Fruit fly (Drosophila melanogaster) whole organism, embryonic: ENCODE measurements around the gene hbt.

Experiments used
- Asciz ChIP-seq: fragments of 200-800 bp; sonication (Bioruptor generic); optimal IDR thresholded peaks from 2 replicates; lab custom pipeline; 2017; ENCODE audit warnings: missing biosample characterization, mild to moderate bottlenecking, missing genetic modification characterization, missing genetic modification reagents
- Awh ChIP-seq: fragments of 200-800 bp; sonication (Bioruptor generic); IDR thresholded peaks from 2 replicates; pipeline ENCODE4, ENCODE4 v1.3.6; 2022; ENCODE audit warnings: missing biosample characterization, missing genetic modification characterization
- B-H1 ChIP-seq: fragments of 200-800 bp; sonication (Bioruptor generic); IDR thresholded peaks from 3 replicates; pipeline ENCODE4 v1.3.6; 2022; ENCODE audit warnings: missing biosample characterization, missing genetic modification characterization
- Bgb ChIP-seq: fragments of 200-800 bp; sonication (Bioruptor generic); IDR thresholded peaks from 2 replicates; pipeline ENCODE4 v1.3.6; 2022; ENCODE audit warnings: missing biosample characterization, missing genetic modification characterization; ENCODE audit not compliant: partially characterized antibody
- CG10462 ChIP-seq: fragments of 200-800 bp; sonication (Bioruptor generic); optimal IDR thresholded peaks from 2 replicates; lab custom pipeline; 2016; ENCODE audit warnings: missing biosample characterization, missing genetic modification characterization
- CG11085 ChIP-seq: fragments of 200-800 bp; sonication (Bioruptor generic); IDR thresholded peaks from 2 replicates; pipeline ENCODE4 v1.3.6; 2022; ENCODE audit warnings: missing biosample characterization, missing genetic modification characterization
- CG13424 ChIP-seq: fragments of 200-800 bp; sonication (Bioruptor generic); optimal IDR thresholded peaks from 2 replicates; lab custom pipeline; 2019; ENCODE audit warnings: missing biosample characterization, mild to moderate bottlenecking, missing genetic modification characterization, moderate library complexity
- CG14441 ChIP-seq: fragments of 200-800 bp; sonication (Bioruptor generic); IDR thresholded peaks from 2 replicates; pipeline ENCODE4 v1.3.6; 2022; ENCODE audit warnings: missing biosample characterization, missing genetic modification characterization
- CG1647 ChIP-seq: fragments of 200-800 bp; sonication (Bioruptor generic); optimal IDR thresholded peaks from 3 replicates; lab custom pipeline; 2016; ENCODE audit warnings: missing biosample characterization, missing genetic modification characterization
- CG17612 ChIP-seq: fragments of 200-800 bp; sonication (Bioruptor generic); IDR thresholded peaks from 2 replicates; pipeline ENCODE4 v1.3.6; 2022; ENCODE audit warnings: missing biosample characterization, missing genetic modification characterization
- CG18011 ChIP-seq: fragments of 200-800 bp; sonication (Bioruptor generic); optimal IDR thresholded peaks from 2 replicates; lab custom pipeline; 2017; ENCODE audit warnings: missing biosample characterization, missing genetic modification characterization, mild to moderate bottlenecking, moderate library complexity, missing genotype
- CG2116 ChIP-seq: fragments of 200-800 bp; sonication (Bioruptor generic); optimal IDR thresholded peaks from 3 replicates; lab custom pipeline; 2018; ENCODE audit warnings: missing biosample characterization, mild to moderate bottlenecking, missing genetic modification characterization
- CG2875 ChIP-seq: fragments of 200-800 bp; sonication (Bioruptor generic); optimal IDR thresholded peaks from 2 replicates; lab custom pipeline; 2017; ENCODE audit warnings: missing biosample characterization, mild to moderate bottlenecking, missing genetic modification characterization, missing genetic modification reagents
- CG31388 ChIP-seq: fragments of 200-800 bp; sonication (Bioruptor generic); optimal IDR thresholded peaks from 2 replicates; lab custom pipeline; 2016; ENCODE audit warnings: missing biosample characterization, missing genetic modification characterization
- CG33213 ChIP-seq: fragments of 200-800 bp; sonication (Bioruptor generic); optimal IDR thresholded peaks from 3 replicates; lab custom pipeline; 2016; ENCODE audit warnings: missing biosample characterization, missing genetic modification characterization
- CG9797 ChIP-seq: fragments of 200-800 bp; sonication (Bioruptor generic); optimal IDR thresholded peaks from 3 replicates; lab custom pipeline; 2018; ENCODE audit warnings: missing biosample characterization, mild to moderate bottlenecking, missing genetic modification characterization
- CG9876 ChIP-seq: fragments of 200-800 bp; sonication (Bioruptor generic); optimal IDR thresholded peaks from 2 replicates; lab custom pipeline; 2016; ENCODE audit warnings: missing biosample characterization, missing genetic modification characterization
- Camta ChIP-seq: fragments of 200-800 bp; sonication (Bioruptor generic); optimal IDR thresholded peaks from 2 replicates; lab custom pipeline; 2016; ENCODE audit warnings: missing biosample characterization, missing genetic modification characterization
- Hsf ChIP-seq: fragments of 200-800 bp; sonication (Bioruptor generic); optimal IDR thresholded peaks from 3 replicates; lab custom pipeline; 2016; ENCODE audit warnings: missing biosample characterization, missing genetic modification characterization
- MBD-R2 ChIP-seq: fragments of 200-800 bp; sonication (Bioruptor generic); IDR thresholded peaks from 2 replicates; pipeline ENCODE4 v1.3.6; 2022; ENCODE audit warnings: missing biosample characterization, missing genetic modification characterization
- NFAT ChIP-seq: fragments of 200-800 bp; sonication (Bioruptor generic); IDR thresholded peaks from 2 replicates; pipeline ENCODE4 v1.3.6; 2022; ENCODE audit warnings: missing biosample characterization, missing genetic modification characterization
- Six4 ChIP-seq: fragments of 200-800 bp; sonication (Bioruptor generic); optimal IDR thresholded peaks from 2 replicates; lab custom pipeline; 2016; ENCODE audit warnings: missing biosample characterization, missing genetic modification characterization
- Sox102F ChIP-seq: fragments of 200-800 bp; sonication (Bioruptor generic); optimal IDR thresholded peaks from 2 replicates; lab custom pipeline; 2018; ENCODE audit warnings: missing biosample characterization, mild to moderate bottlenecking, missing genetic modification characterization, moderate library complexity
- YL-1 ChIP-seq: fragments of 200-800 bp; sonication (Bioruptor generic); optimal IDR thresholded peaks from 3 replicates; lab custom pipeline; 2017; ENCODE audit warnings: missing biosample characterization, mild to moderate bottlenecking, missing genetic modification characterization
- aop ChIP-seq: fragments of 200-800 bp; sonication (Bioruptor generic); IDR thresholded peaks from 2 replicates; pipeline ENCODE4 v1.3.6; 2022; ENCODE audit warnings: missing biosample characterization, missing genetic modification characterization
- bigmax ChIP-seq: fragments of 200-800 bp; sonication (Bioruptor generic); optimal IDR thresholded peaks from 2 replicates; lab custom pipeline; 2018; ENCODE audit warnings: missing biosample characterization, mild to moderate bottlenecking, missing genetic modification characterization
- cato ChIP-seq: fragments of 200-800 bp; sonication (Bioruptor generic); optimal IDR thresholded peaks from 2 replicates; lab custom pipeline; 2016; ENCODE audit warnings: missing biosample characterization, missing genetic modification characterization, borderline replicate concordance
- caup ChIP-seq: fragments of 200-800 bp; sonication (Bioruptor generic); optimal IDR thresholded peaks from 3 replicates; lab custom pipeline; 2017; ENCODE audit warnings: missing biosample characterization, mild to moderate bottlenecking, missing genetic modification characterization, moderate library complexity; ENCODE audit not compliant: severe bottlenecking
- disco-r ChIP-seq: fragments of 200-800 bp; sonication (Bioruptor generic); optimal IDR thresholded peaks from 2 replicates; lab custom pipeline; 2016; ENCODE audit warnings: missing biosample characterization, missing genetic modification characterization
- dm ChIP-seq: fragments of 200-800 bp; sonication (Bioruptor generic); optimal IDR thresholded peaks from 3 replicates; lab custom pipeline; 2016; ENCODE audit warnings: missing biosample characterization, missing genetic modification characterization
- dmrt99B ChIP-seq: fragments of 200-800 bp; sonication (Bioruptor generic); optimal IDR thresholded peaks from 2 replicates; lab custom pipeline; 2018; ENCODE audit warnings: missing biosample characterization, mild to moderate bottlenecking, missing genetic modification characterization, moderate library complexity
- dpn ChIP-seq, 2 experiments: fragments of 200-800 bp; sonication (Bioruptor generic); optimal IDR thresholded peaks; 3 replicates each; lab custom pipeline; 2016; ENCODE audit warnings: missing biosample characterization in 2 of 2, missing genetic modification characterization in 2 of 2
- en ChIP-seq: fragments of 200-800 bp; sonication (Bioruptor generic); optimal IDR thresholded peaks from 2 replicates; lab custom pipeline; 2016; ENCODE audit warnings: missing biosample characterization, missing genetic modification characterization
- esg ChIP-seq: fragments of 200-800 bp; sonication (Bioruptor generic); conservative IDR thresholded peaks from 2 replicates; pipeline ENCODE4 v1.3.6; 2022; ENCODE audit warnings: missing biosample characterization, missing genetic modification characterization
- eve ChIP-seq, 2 experiments: fragments of >200 bp; optimal IDR thresholded peaks; 2 replicates each; lab custom pipeline; 2017; ENCODE audit warnings: missing biosample characterization in 2 of 2, missing genetic modification characterization in 2 of 2
- fd96Cb ChIP-seq: fragments of 200-800 bp; sonication (Bioruptor generic); optimal IDR thresholded peaks from 2 replicates; lab custom pipeline; 2018; ENCODE audit warnings: missing biosample characterization, mild to moderate bottlenecking, missing genetic modification characterization, moderate library complexity
- hb ChIP-seq: fragments of 200-800 bp; sonication (Bioruptor generic); IDR thresholded peaks from 3 replicates; pipeline ENCODE4 v1.3.6; 2022; ENCODE audit warnings: missing biosample characterization, missing genetic modification characterization; ENCODE audit not compliant: partially characterized antibody
- hth ChIP-seq: fragments of >200 bp; optimal IDR thresholded peaks from 2 replicates; lab custom pipeline; 2017; ENCODE audit warnings: inconsistent platforms
- jigr1 ChIP-seq: fragments of 200-800 bp; sonication (Bioruptor generic); IDR thresholded peaks from 3 replicates; pipeline ENCODE4 v1.3.6; 2022; ENCODE audit warnings: missing biosample characterization, missing genetic modification characterization
- lab ChIP-seq: fragments of 200-800 bp; sonication (Bioruptor generic); optimal IDR thresholded peaks from 3 replicates; lab custom pipeline; 2017; ENCODE audit warnings: missing biosample characterization, missing genetic modification characterization, mild to moderate bottlenecking, moderate library complexity, missing genetic modification reagents
- maf-S ChIP-seq: fragments of 200-800 bp; sonication (Bioruptor generic); optimal IDR thresholded peaks from 2 replicates; lab custom pipeline; 2016; ENCODE audit warnings: missing biosample characterization, missing genetic modification characterization
- oc ChIP-seq: fragments of 200-800 bp; sonication (Bioruptor generic); optimal IDR thresholded peaks from 2 replicates; lab custom pipeline; 2018; ENCODE audit warnings: missing biosample characterization, mild to moderate bottlenecking, missing genetic modification characterization, moderate library complexity
- pan ChIP-seq, 4 experiments: fragments of >200 bp in 3 of 4; fragments of 200-800 bp in 1 of 4; sonication (Bioruptor generic) in 1 of 4; optimal IDR thresholded peaks in 3 of 4; IDR thresholded peaks in 1 of 4; 2 replicates each; pipeline versions ENCODE4 v1.3.6 to Lab custom; 2017 to 2022; ENCODE audit warnings: missing biosample characterization in 2 of 4, missing genetic modification characterization in 2 of 4, mixed read lengths in 1 of 4
- pzg ChIP-seq: fragments of 200-800 bp; sonication (Bioruptor generic); optimal IDR thresholded peaks from 3 replicates; lab custom pipeline; 2018; ENCODE audit warnings: missing biosample characterization, mild to moderate bottlenecking, missing genetic modification characterization, moderate library complexity
- sc ChIP-seq, 3 experiments: fragments of >200 bp in 2 of 3; fragments of 200-800 bp in 1 of 3; sonication (Bioruptor generic) in 1 of 3; optimal IDR thresholded peaks; 2 replicates in 2 of 3; 3 replicates in 1 of 3; lab custom pipeline; 2017; ENCODE audit warnings: mild to moderate bottlenecking in 1 of 3, missing biosample characterization in 1 of 3, missing genetic modification characterization in 1 of 3, missing genetic modification reagents in 1 of 3
- sens ChIP-seq: fragments of 200-800 bp; sonication (Bioruptor generic); peaks from one replicate; lab custom pipeline; 2016; ENCODE audit warnings: missing biosample characterization, missing genetic modification characterization
- sisA ChIP-seq: fragments of 200-800 bp; sonication (Bioruptor generic); IDR thresholded peaks from 2 replicates; pipeline ENCODE4 v1.3.6; 2022; ENCODE audit warnings: missing biosample characterization, missing genetic modification characterization
- sna ChIP-seq: fragments of 200-800 bp; sonication (Bioruptor generic); IDR thresholded peaks from 2 replicates; pipeline ENCODE4 v1.3.6; 2022; ENCODE audit warnings: missing biosample characterization, missing genetic modification characterization; ENCODE audit not compliant: partially characterized antibody
- stc ChIP-seq: fragments of 200-800 bp; sonication (Bioruptor generic); IDR thresholded peaks from 2 replicates; pipeline ENCODE4 v1.3.6; 2022; ENCODE audit warnings: missing biosample characterization, missing genetic modification characterization

Gene hbt

DNA sequence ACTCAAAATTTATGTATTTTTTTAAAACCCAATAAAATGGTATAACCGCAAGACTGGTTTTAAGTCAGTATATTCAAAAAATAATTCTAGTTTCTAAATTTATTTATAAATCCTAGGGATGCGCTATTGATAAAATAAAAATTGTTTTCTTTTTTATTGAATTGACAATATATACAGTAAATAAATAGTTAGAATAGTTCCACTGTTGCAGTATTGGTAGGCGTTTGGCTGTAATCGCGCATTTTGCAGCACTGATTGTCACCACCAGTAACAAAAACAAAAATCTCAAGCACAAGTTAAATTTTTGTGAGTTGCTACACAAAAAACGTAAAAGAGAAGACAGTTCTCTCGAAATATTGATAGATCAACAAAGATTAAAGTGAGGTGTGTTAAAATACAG lies 38.0 kb upstream of the hbt start, which contains the start of gene CG31855 (continued):
- TF ChIP-seq CG2875 (GFP tag; lab: Kevin White, UChicago) = peak; percentile 47
- TF ChIP-seq CG18011 (GFP tag; lab: Kevin White, UChicago) = peak; percentile 77
- TF ChIP-seq CG9876 (GFP tag; lab: Kevin White, UChicago) = peak; percentile 15
- peak; percentile 76 for TF ChIP-seq maf-S (GFP tag; lab: Kevin White, UChicago)
- peak; percentile 59 for TF ChIP-seq dm (GFP tag; lab: Kevin White, UChicago)
- peak; percentile 96 for TF ChIP-seq sens (GFP tag; lab: Kevin White, UChicago)
- peak; percentile 41 for TF ChIP-seq CG2116
- TF ChIP-seq Asciz (GFP tag; lab: Kevin White, UChicago) = peak; percentile 71
- peak; percentile 39 for TF ChIP-seq CG17612
- peak; percentile 69 for TF ChIP-seq CG13424 (tag; lab: Kevin White, UChicago)
- no peak for TF ChIP-seq jigr1 (GFP tag; lab: Robert Waterston, UW)
- TF ChIP-seq Sox102F (GFP tag; lab: Kevin White, UChicago) = peak; percentile 71
- peak; percentile 50 for TF ChIP-seq CG33213
- peak; percentile 66 for TF ChIP-seq disco-r (GFP tag; lab: Kevin White, UChicago)
- peak; percentile 91 for TF ChIP-seq lab (GFP tag; lab: Kevin White, UChicago)
- peak; percentile 93 for TF ChIP-seq MBD-R2 (GFP tag; lab: Robert Waterston, UW)
- TF ChIP-seq fd96Cb (tag; lab: Kevin White, UChicago) = peak; percentile 61
- peak; percentile 49; the same call in 1 of the 2 replicates for TF ChIP-seq Bgb
- TF ChIP-seq oc (tag; lab: Kevin White, UChicago) = no peak
- peak; percentile 82 for TF ChIP-seq sisA (GFP tag; lab: Robert Waterston, UW)
- peak; percentile 80 for TF ChIP-seq Hsf (GFP tag; lab: Kevin White, UChicago)
- peak; percentile 52 for TF ChIP-seq esg (GFP tag; lab: Robert Waterston, UW)
- no peak for TF ChIP-seq aop (GFP tag; lab: Robert Waterston, UW)
- peak; percentile 76 for TF ChIP-seq stc (GFP tag; lab: Robert Waterston, UW)
- TF ChIP-seq sna (GFP tag; lab: Robert Waterston, UW) = no peak
- peak; percentile 76 for TF ChIP-seq CG14441 (GFP tag; lab: Robert Waterston, UW)
- no peak for TF ChIP-seq hth (lab: Kevin White, UChicago)
- peak; percentile 82 for TF ChIP-seq CG11085 (GFP tag; lab: Robert Waterston, UW)
- TF ChIP-seq Camta (GFP tag; lab: Kevin White, UChicago) = peak; percentile 71
- TF ChIP-seq NFAT (GFP tag; lab: Robert Waterston, UW) = peak; percentile 94
- TF ChIP-seq pan (optimal IDR thresholded peaks at IDR 0.05; lab: Kevin White, UChicago) = no peak
- TF ChIP-seq pan (GFP tag; optimal IDR thresholded peaks at IDR 0.05 in 1 of 2, IDR thresholded peaks at IDR 0.05 in 1 of 2) = peak in 1 of 2 experiments; percentile 88
- no peak for TF ChIP-seq sc (optimal IDR thresholded peaks at IDR 0.05; lab: Kevin White, UChicago)
- TF ChIP-seq sc (GFP tag; optimal IDR thresholded peaks at IDR 0.05; lab: Kevin White, UChicago) = peak; percentile 49
- no peak for TF ChIP-seq bigmax (GFP tag; lab: Kevin White, UChicago)
- TF ChIP-seq caup = peak; percentile 87
- peak; percentile 19; the same call in 1 of the 3 replicates for TF ChIP-seq B-H1
- peak; percentile 81 for TF ChIP-seq CG1647 (GFP tag; lab: Kevin White, UChicago)
- TF ChIP-seq cato = peak; percentile 47
- TF ChIP-seq en (GFP tag; lab: Kevin White, UChicago) = peak; percentile 23
- no peak for TF ChIP-seq CG9797 (GFP tag; lab: Kevin White, UChicago)
- TF ChIP-seq Six4 (GFP tag; lab: Kevin White, UChicago) = peak; percentile 68
- TF ChIP-seq YL-1 (GFP tag; lab: Kevin White, UChicago) = peak; percentile 79
- peak; percentile 76 for TF ChIP-seq dmrt99B (tag; lab: Kevin White, UChicago)
- peak; percentile 80 to 90 for TF ChIP-seq dpn (GFP tag; optimal IDR thresholded peaks at IDR 0.05; lab: Kevin White, UChicago)
- TF ChIP-seq CG10462 = peak; percentile 74
- TF ChIP-seq Awh = peak; percentile 46; the same call in 1 of the 2 replicates
- no peak for TF ChIP-seq hb
- TF ChIP-seq pzg (GFP tag; lab: Kevin White, UChicago) = peak; percentile 63
- peak; percentile 67 for TF ChIP-seq CG31388 (GFP tag; lab: Kevin White, UChicago)
- no peak for TF ChIP-seq eve (GFP tag; optimal IDR thresholded peaks at IDR 0.05; lab: Kevin White, UChicago)
